Fruit fly (Drosophila melanogaster) whole organism, embryonic: Measurements from ENCODE around the gene CG10317.

Experiments used
- CG11398 ChIP-seq: fragments of 200-800 bp; sonication (Bioruptor generic); optimal IDR thresholded peaks from 2 replicates; lab custom pipeline; 2016; ENCODE audit warnings: missing biosample characterization, missing genetic modification characterization
- CG2120 ChIP-seq: fragments of 200-800 bp; sonication (Bioruptor generic); optimal IDR thresholded peaks from 3 replicates; lab custom pipeline; 2016; ENCODE audit warnings: missing biosample characterization, missing genetic modification characterization
- CG4617 ChIP-seq: fragments of 200-800 bp; sonication (Bioruptor generic); optimal IDR thresholded peaks from 3 replicates; lab custom pipeline; 2016; ENCODE audit warnings: missing biosample characterization, missing genetic modification characterization, borderline replicate concordance
- Dbx ChIP-seq: fragments of 200-800 bp; sonication (Bioruptor generic); IDR thresholded peaks from 3 replicates; pipeline ENCODE4 v1.3.6; 2022; ENCODE audit warnings: missing biosample characterization, missing genetic modification characterization
- Doc2 ChIP-seq: fragments of 200-800 bp; sonication (Bioruptor generic); IDR thresholded peaks from 2 replicates; pipeline ENCODE4 v1.3.6; 2022; ENCODE audit warnings: missing biosample characterization, missing genetic modification characterization
- Fer1 ChIP-seq: fragments of 200-800 bp; sonication (Bioruptor generic); optimal IDR thresholded peaks from 2 replicates; lab custom pipeline; 2017; ENCODE audit warnings: missing biosample characterization, mild to moderate bottlenecking, missing genetic modification characterization
- emc ChIP-seq: fragments of 200-800 bp; sonication (Bioruptor generic); optimal IDR thresholded peaks from 2 replicates; lab custom pipeline; 2016; ENCODE audit warnings: missing biosample characterization, missing genetic modification characterization
- p53 ChIP-seq: fragments of 200-800 bp; sonication (Bioruptor generic); optimal IDR thresholded peaks from 2 replicates; lab custom pipeline; 2016; ENCODE audit warnings: missing biosample characterization, missing genetic modification characterization
- sisA ChIP-seq: fragments of 200-800 bp; sonication (Bioruptor generic); IDR thresholded peaks from 2 replicates; pipeline ENCODE4 v1.3.6; 2022; ENCODE audit warnings: missing biosample characterization, missing genetic modification characterization

DNA sequence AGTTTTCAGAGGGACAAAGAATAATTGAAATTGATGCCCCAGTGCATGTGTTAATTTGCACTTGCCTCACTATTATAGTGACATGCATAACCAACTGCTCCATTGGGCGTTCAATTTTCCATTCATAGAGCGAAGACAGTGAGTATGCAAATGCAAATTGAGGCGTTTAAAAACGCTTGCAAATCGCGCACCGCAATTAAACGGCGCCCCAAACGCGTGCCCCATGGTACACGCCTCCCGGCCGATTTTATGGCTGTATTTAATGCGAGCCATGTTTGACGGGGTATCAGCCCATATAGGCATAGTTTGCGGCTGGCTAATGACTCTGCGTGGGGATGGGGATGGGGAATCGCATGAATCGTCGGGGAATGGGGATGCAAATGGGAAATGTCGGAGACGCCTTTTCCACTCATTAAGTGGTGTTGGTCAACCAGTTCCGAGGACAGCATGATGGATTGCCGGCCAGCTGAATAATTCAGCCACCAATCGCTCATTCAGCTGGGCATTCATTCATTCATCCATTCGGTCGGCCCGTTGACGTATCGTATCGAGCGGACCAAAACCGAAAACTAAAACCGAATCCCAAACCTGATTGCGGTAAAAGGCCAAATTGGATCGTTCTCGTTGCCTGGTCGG, 34.8 kb downstream of the CG10317 start:
- TF ChIP-seq Doc2 (no peak), CG11398 (GFP tag; lab: Kevin White, UChicago) (no peak), Dbx (GFP tag; lab: Robert Waterston, UW) (no peak), CG2120 (no peak), sisA (GFP tag; lab: Robert Waterston, UW) (no peak), emc (no peak), CG4617 (GFP tag; lab: Kevin White, UChicago) (no peak), p53 (GFP tag; lab: Kevin White, UChicago) (no peak), Fer1 (no peak)
